Worm (Caenorhabditis elegans) whole organism, mixed stage, embryonic: Measurements from ENCODE around the gene oac-1.

Source experiments
- lsy-2 ChIP-seq: fragments of 150-350 bp; optimal IDR thresholded peaks from 2 replicates; lab custom pipeline; 2014; ENCODE audit warnings: missing biosample characterization, missing genetic modification characterization
- nhr-12 ChIP-seq: fragments of 150-350 bp; optimal IDR thresholded peaks from 2 replicates; lab custom pipeline; 2014; ENCODE audit warnings: missing biosample characterization, missing genetic modification characterization
- nhr-2 ChIP-seq: fragments of 150-350 bp; optimal IDR thresholded peaks from 2 replicates; lab custom pipeline; 2014; ENCODE audit warnings: missing biosample characterization, missing genetic modification characterization
- nhr-76 ChIP-seq: sonication (generic microtip); optimal IDR thresholded peaks from 2 replicates; lab custom pipeline; 2017; ENCODE audit warnings: missing biosample characterization, missing genetic modification characterization
- snpc-4 ChIP-seq: fragments of 150-350 bp; optimal IDR thresholded peaks from 2 replicates; lab custom pipeline; 2014; ENCODE audit warnings: missing biosample characterization, missing genetic modification characterization
- tbx-8 ChIP-seq: fragments of 200-800 bp; sonication (Bioruptor generic); optimal IDR thresholded peaks from 2 replicates; lab custom pipeline; 2018; ENCODE audit warnings: mild to moderate bottlenecking, missing genetic modification characterization, moderate library complexity, missing compliant biosample characterization
- zip-8 ChIP-seq: fragments of 150-350 bp; optimal IDR thresholded peaks from 2 replicates; lab custom pipeline; 2014; ENCODE audit warnings: missing biosample characterization, missing genetic modification characterization

DNA sequence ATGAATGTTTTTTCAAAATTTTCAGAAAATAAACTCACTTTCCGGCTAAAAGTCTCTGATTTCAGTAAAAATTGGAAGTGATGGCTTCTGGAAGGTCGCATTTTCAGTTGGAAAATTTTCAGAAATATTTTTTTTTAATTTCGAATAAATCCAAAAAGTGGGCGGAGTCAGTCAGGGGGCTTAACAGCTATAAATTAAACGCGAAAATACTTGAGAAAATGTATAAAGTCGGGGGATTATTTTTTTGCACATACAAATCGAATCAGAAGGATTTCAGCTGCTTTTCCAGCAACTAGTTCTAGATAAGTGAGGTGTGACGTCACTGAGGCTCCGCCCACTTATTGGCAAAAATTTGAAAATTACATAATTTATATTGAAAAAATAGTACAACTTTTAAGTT lies 22.8 kb downstream of the oac-1 start, which contains the start of gene Y43F8B.2:
- TF ChIP-seq zip-8 (tag; lab: Kevin White, UChicago) (no peak), tbx-8 (GFP tag; lab: Kevin White, UChicago) (no peak), snpc-4 (tag; lab: Kevin White, UChicago) (no peak), nhr-76 (tag; lab: Kevin White, UChicago) (no peak), nhr-2 (tag; lab: Kevin White, UChicago) (no peak), nhr-12 (tag; lab: Kevin White, UChicago) (no peak), lsy-2 (tag; lab: Kevin White, UChicago) (no peak)
